Worm (Caenorhabditis elegans) whole organism, late embryonic: ENCODE measurements around the gene F52E1.9.
A peak's percentile ranks its signal among the peaks of the same experiment; 100 is the strongest.

Experiments used
- F13H6.1 ChIP-seq: sonication (generic microtip); optimal IDR thresholded peaks from 2 replicates; lab custom pipeline; 2016; ENCODE audit warnings: missing genetic modification characterization, missing compliant biosample characterization
- T23F11.4 ChIP-seq: fragments of 200-800 bp; sonication (Bioruptor generic); optimal IDR thresholded peaks from 2 replicates; lab custom pipeline; 2018; ENCODE audit warnings: mild to moderate bottlenecking, missing genetic modification characterization, missing compliant biosample characterization
- ama-1 ChIP-seq: fragments of 150-350 bp; optimal IDR thresholded peaks from 2 replicates; lab custom pipeline; 2014
- ceh-14 ChIP-seq: sonication (generic microtip); optimal IDR thresholded peaks from 2 replicates; lab custom pipeline; 2016; ENCODE audit warnings: missing genotype, missing genetic modification characterization, missing compliant biosample characterization
- ceh-19 ChIP-seq: fragments of 200-800 bp; sonication (Bioruptor generic); optimal IDR thresholded peaks from 2 replicates; lab custom pipeline; 2018; ENCODE audit warnings: mild to moderate bottlenecking, missing genetic modification characterization, missing compliant biosample characterization
- ceh-2 ChIP-seq: sonication (generic microtip); optimal IDR thresholded peaks from 2 replicates; lab custom pipeline; 2016; ENCODE audit warnings: missing genotype, missing genetic modification characterization, missing compliant biosample characterization
- ceh-22 ChIP-seq: sonication (generic microtip); optimal IDR thresholded peaks from 2 replicates; lab custom pipeline; 2017; ENCODE audit warnings: missing biosample characterization, missing genetic modification characterization
- ceh-24 ChIP-seq: sonication (generic microtip); optimal IDR thresholded peaks from 2 replicates; lab custom pipeline; 2016; ENCODE audit warnings: mild to moderate bottlenecking, missing genetic modification characterization, missing compliant biosample characterization
- ceh-45 ChIP-seq: fragments of 200-800 bp; sonication (Bioruptor generic); IDR thresholded peaks from 2 replicates; pipeline ENCODE4 v1.3.6; 2022; ENCODE audit warnings: missing genetic modification reagents, missing genetic modification characterization, missing compliant biosample characterization
- ceh-48 ChIP-seq: sonication (generic microtip); optimal IDR thresholded peaks from 2 replicates; lab custom pipeline; 2016; ENCODE audit warnings: missing genetic modification characterization, inconsistent platforms, missing compliant biosample characterization
- dve-1 ChIP-seq: sonication (generic microtip); optimal IDR thresholded peaks from 2 replicates; lab custom pipeline; 2017; ENCODE audit warnings: antibody characterized with exemption, mild to moderate bottlenecking, missing genetic modification characterization, missing compliant biosample characterization
- elt-2 ChIP-seq: sonication (generic microtip); optimal IDR thresholded peaks from 2 replicates; lab custom pipeline; 2016; ENCODE audit warnings: missing genetic modification reagents, missing genetic modification characterization, missing compliant biosample characterization
- elt-4 ChIP-seq: sonication (generic microtip); optimal IDR thresholded peaks from 2 replicates; lab custom pipeline; 2016; ENCODE audit warnings: missing genetic modification characterization, missing compliant biosample characterization
- ets-4 ChIP-seq: sonication (generic microtip); optimal IDR thresholded peaks from 2 replicates; lab custom pipeline; 2016; ENCODE audit warnings: missing genetic modification characterization, missing compliant biosample characterization
- fax-1 ChIP-seq: sonication (generic microtip); optimal IDR thresholded peaks from 2 replicates; lab custom pipeline; 2016; ENCODE audit warnings: missing genotype, missing genetic modification characterization, missing compliant biosample characterization
- fkh-10 ChIP-seq: fragments of 150-350 bp; optimal IDR thresholded peaks from 2 replicates; lab custom pipeline; 2014; ENCODE audit warnings: missing biosample characterization, missing genetic modification reagents, missing genetic modification characterization
- fkh-6 ChIP-seq: sonication (generic microtip); optimal IDR thresholded peaks from 2 replicates; lab custom pipeline; 2016; ENCODE audit warnings: missing genetic modification characterization, missing compliant biosample characterization
- gmeb-2 ChIP-seq: sonication (generic microtip); optimal IDR thresholded peaks from 2 replicates; lab custom pipeline; 2016; ENCODE audit warnings: missing genetic modification characterization, inconsistent platforms, missing compliant biosample characterization
- hlh-30 ChIP-seq: sonication (generic microtip); optimal IDR thresholded peaks from 2 replicates; lab custom pipeline; 2017; ENCODE audit warnings: antibody characterized with exemption, missing genetic modification characterization, missing compliant biosample characterization; ENCODE audit not compliant: insufficient read depth
- lim-6 ChIP-seq: sonication (generic microtip); optimal IDR thresholded peaks from 2 replicates; lab custom pipeline; 2016; ENCODE audit warnings: missing genetic modification characterization, missing compliant biosample characterization
- lin-11 ChIP-seq: fragments of 200-800 bp; sonication (Bioruptor generic); optimal IDR thresholded peaks from 2 replicates; lab custom pipeline; 2018; ENCODE audit warnings: mild to moderate bottlenecking, missing genetic modification characterization, missing compliant biosample characterization
- mec-3 ChIP-seq: sonication (generic microtip); optimal IDR thresholded peaks from 2 replicates; lab custom pipeline; 2016; ENCODE audit warnings: borderline replicate concordance, missing genetic modification characterization, missing compliant biosample characterization
- nfya-1 ChIP-seq: sonication (generic microtip); optimal IDR thresholded peaks from 2 replicates; lab custom pipeline; 2017; ENCODE audit warnings: missing genetic modification characterization, mild to moderate bottlenecking, missing compliant biosample characterization, antibody characterized with exemption, moderate library complexity
- nhr-232 ChIP-seq: sonication (generic microtip); optimal IDR thresholded peaks from 2 replicates; lab custom pipeline; 2016; ENCODE audit warnings: missing genetic modification characterization, missing compliant biosample characterization
- odd-2 ChIP-seq: sonication (generic microtip); optimal IDR thresholded peaks from 2 replicates; lab custom pipeline; 2017; ENCODE audit warnings: antibody characterized with exemption, mild to moderate bottlenecking, missing genetic modification characterization, missing compliant biosample characterization
- pat-9 ChIP-seq: fragments of 200-800 bp; sonication (Bioruptor generic); optimal IDR thresholded peaks from 2 replicates; lab custom pipeline; 2018; ENCODE audit warnings: mild to moderate bottlenecking, missing genetic modification characterization, moderate library complexity, missing compliant biosample characterization
- pax-1 ChIP-seq: fragments of 150-350 bp; optimal IDR thresholded peaks from 2 replicates; lab custom pipeline; 2014; ENCODE audit warnings: missing biosample characterization, missing genetic modification characterization
- pha-2 ChIP-seq: sonication (generic microtip); optimal IDR thresholded peaks from 2 replicates; lab custom pipeline; 2017; ENCODE audit warnings: mild to moderate bottlenecking, missing genetic modification characterization, missing compliant biosample characterization
- ref-2 ChIP-seq: sonication (generic microtip); optimal IDR thresholded peaks from 2 replicates; lab custom pipeline; 2016; ENCODE audit warnings: missing genetic modification characterization, missing compliant biosample characterization
- rnt-1 ChIP-seq: sonication (generic microtip); optimal IDR thresholded peaks from 2 replicates; lab custom pipeline; 2016; ENCODE audit warnings: missing genetic modification characterization, missing compliant biosample characterization
- sdc-2 ChIP-seq: sonication (generic microtip); optimal IDR thresholded peaks from 2 replicates; lab custom pipeline; 2016; ENCODE audit warnings: missing genotype, missing genetic modification characterization, missing compliant biosample characterization
- sox-2 ChIP-seq: fragments of 200-800 bp; sonication (Bioruptor generic); IDR thresholded peaks from 2 replicates; pipeline ENCODE4 v1.3.6; 2022; ENCODE audit warnings: missing genetic modification reagents, missing genetic modification characterization, missing compliant biosample characterization
- ttx-3 ChIP-seq: sonication (generic microtip); optimal IDR thresholded peaks from 2 replicates; lab custom pipeline; 2016; ENCODE audit warnings: missing genetic modification reagents, missing genetic modification characterization, missing compliant biosample characterization
- unc-3 ChIP-seq, 2 experiments: fragments of 200-800 bp in 1 of 2; sonication (Bioruptor generic) in 1 of 2; sonication (generic microtip) in 1 of 2; conservative IDR thresholded peaks in 1 of 2; optimal IDR thresholded peaks in 1 of 2; 2 replicates each; pipeline versions ENCODE4 v1.3.6 to Lab custom; 2016 to 2022; ENCODE audit warnings: missing compliant biosample characterization in 2 of 2, missing genetic modification characterization in 2 of 2, missing genetic modification reagents in 1 of 2
- unc-55 ChIP-seq: sonication (generic microtip); optimal IDR thresholded peaks from 2 replicates; lab custom pipeline; 2017; ENCODE audit warnings: missing biosample characterization, missing genetic modification reagents, missing genetic modification characterization
- unc-86 ChIP-seq: sonication (generic microtip); optimal IDR thresholded peaks from 2 replicates; lab custom pipeline; 2016; ENCODE audit warnings: missing genetic modification characterization, missing compliant biosample characterization

The F52E1.9 gene

ce11 chrV:8402392-8402791, at the start of gene F52E1.9:
Gene F52E1.9 (minus strand): TSS chrV:8402669.
- TF ChIP-seq ttx-3 (tag; lab: Kevin White, UChicago) (no peak), lim-6 (tag; lab: Kevin White, UChicago) (no peak), ref-2 (tag; lab: Kevin White, UChicago) (no peak), pat-9 (tag; lab: Kevin White, UChicago) (no peak), hlh-30 (tag; lab: Kevin White, UChicago) (no peak), ceh-22 (tag; lab: Kevin White, UChicago) (no peak), sox-2 (GFP tag; lab: Robert Waterston, UW) (no peak), unc-86 (tag; lab: Kevin White, UChicago) (no peak), ceh-19 (no peak), gmeb-2 (tag; lab: Kevin White, UChicago) (no peak), lin-11 (tag; lab: Kevin White, UChicago) (no peak), fax-1 (tag; lab: Kevin White, UChicago) (no peak), fkh-10 (GFP tag; lab: Kevin White, UChicago) (no peak), ama-1 (lab: Kevin White, UChicago) (no peak)

- TF ChIP-seq T23F11.4 = no peak
- no peak for TF ChIP-seq elt-2 (tag; lab: Kevin White, UChicago)
- TF ChIP-seq ceh-2 = no peak
- TF ChIP-seq lim-6 (tag; lab: Kevin White, UChicago) = no peak
- TF ChIP-seq sdc-2 (tag; lab: Kevin White, UChicago) = no peak
- no peak for TF ChIP-seq pax-1 (tag; lab: Kevin White, UChicago)
- no peak for TF ChIP-seq nhr-232
- no peak for TF ChIP-seq F13H6.1 (tag; lab: Kevin White, UChicago)
- no peak for TF ChIP-seq ceh-24 (tag; lab: Kevin White, UChicago)
- TF ChIP-seq fkh-6 (tag; lab: Kevin White, UChicago) = no peak
- no peak for TF ChIP-seq sox-2 (GFP tag; lab: Robert Waterston, UW)
- TF ChIP-seq fkh-10 (GFP tag; lab: Kevin White, UChicago) = no peak
- TF ChIP-seq nfya-1 = no peak
- TF ChIP-seq ets-4 = no peak
- no peak for TF ChIP-seq pha-2 (tag; lab: Kevin White, UChicago)
- no peak for TF ChIP-seq mec-3 (tag; lab: Kevin White, UChicago)
Measured at ce11 chrV:8450690-8451089, 48.2 kb upstream of the F52E1.9 start.

- no peak for TF ChIP-seq ceh-45 (GFP tag; lab: Robert Waterston, UW)
- TF ChIP-seq pha-2 (tag; lab: Kevin White, UChicago) = no peak
- TF ChIP-seq elt-2 (tag; lab: Kevin White, UChicago) = no peak
- no peak for TF ChIP-seq pat-9 (tag; lab: Kevin White, UChicago)
- TF ChIP-seq elt-4 = no peak
- no peak for TF ChIP-seq unc-3 (GFP tag; conservative IDR thresholded peaks at IDR 0.05; lab: Robert Waterston, UW)
- no peak for TF ChIP-seq unc-3 (tag; optimal IDR thresholded peaks at IDR 0.05; lab: Kevin White, UChicago)
- TF ChIP-seq unc-55 (GFP tag; lab: Kevin White, UChicago) = no peak
Measured at ce11 chrV:8449241-8449640, 46.8 kb upstream of the F52E1.9 start.

- TF ChIP-seq ceh-48 = no peak
- TF ChIP-seq, all 69 proteins: peak for 0
Measured at ce11 chrV:8447928-8448327, 45.5 kb upstream of the F52E1.9 start, which contains the start of gene T23B12.5. Gene T23B12.5 (minus strand): TSS chrV:8448028.

ce11 chrV:8445636-8446035, 43.2 kb upstream of the F52E1.9 start:
- TF ChIP-seq fkh-10 (GFP tag; lab: Kevin White, UChicago) = no peak
- TF ChIP-seq dve-1 = peak; percentile 34
- TF ChIP-seq ceh-14 (tag; lab: Kevin White, UChicago) = no peak
- no peak for TF ChIP-seq ceh-24 (tag; lab: Kevin White, UChicago)
- TF ChIP-seq odd-2 (tag; lab: Kevin White, UChicago) = no peak
- no peak for TF ChIP-seq unc-55 (GFP tag; lab: Kevin White, UChicago)
- no peak for TF ChIP-seq rnt-1 (tag; lab: Kevin White, UChicago)
- no peak for TF ChIP-seq elt-2 (tag; lab: Kevin White, UChicago)
